Fruit fly (Drosophila melanogaster): ENCODE measurements around the gene path.

Gene path

dm6 chr3L:9452422-9452821 is 52.7 kb downstream of the path start:
- no peak for TF ChIP-seq Dll (optimal IDR thresholded peaks at IDR 0.05)
- no peak for TF ChIP-seq usp (GFP tag; optimal IDR thresholded peaks at IDR 0.05)
- no peak for TF ChIP-seq EcR (GFP tag; optimal IDR thresholded peaks at IDR 0.05)
- no peak for TF ChIP-seq psq (optimal IDR thresholded peaks at IDR 0.05)
- no peak for TF ChIP-seq pan (optimal IDR thresholded peaks at IDR 0.05)
- TF ChIP-seq CG8478 (optimal IDR thresholded peaks at IDR 0.05), result no peak

- TF ChIP-seq psq (optimal IDR thresholded peaks at IDR 0.05), result no peak
- no peak for TF ChIP-seq EcR (GFP tag; optimal IDR thresholded peaks at IDR 0.05)
- TF ChIP-seq usp (GFP tag; optimal IDR thresholded peaks at IDR 0.05), result no peak
- no peak for TF ChIP-seq CG8478 (optimal IDR thresholded peaks at IDR 0.05)
- no peak for TF ChIP-seq Dll (optimal IDR thresholded peaks at IDR 0.05)
- no peak for TF ChIP-seq pan (optimal IDR thresholded peaks at IDR 0.05)
Observed at dm6 chr3L:9451522-9452118, 53.5 kb downstream of the path start, which contains the start of the genes CG3448 and ghi. Gene CG3448, minus strand, starts transcription at chr3L:9451572. Gene ghi, plus strand, starts transcription at chr3L:9451876.

dm6 chr3L:9447239-9447777 is 57.8 kb downstream of the path start:
- TF ChIP-seq Dll (optimal IDR thresholded peaks at IDR 0.05) (no peak), EcR (GFP tag; optimal IDR thresholded peaks at IDR 0.05) (no peak), psq (optimal IDR thresholded peaks at IDR 0.05) (no peak), usp (GFP tag; optimal IDR thresholded peaks at IDR 0.05) (no peak), pan (optimal IDR thresholded peaks at IDR 0.05) (no peak), CG8478 (optimal IDR thresholded peaks at IDR 0.05) (no peak)

dm6 chr3L:9446731-9447238 is 58.3 kb downstream of the path start, which contains the start of gene CG3529:
Gene CG3529, plus strand, starts transcription at chr3L:9446864.
- TF ChIP-seq Dll (optimal IDR thresholded peaks at IDR 0.05) (no peak), pan (optimal IDR thresholded peaks at IDR 0.05) (no peak), EcR (GFP tag; optimal IDR thresholded peaks at IDR 0.05) (no peak), psq (optimal IDR thresholded peaks at IDR 0.05) (no peak), CG8478 (optimal IDR thresholded peaks at IDR 0.05) (no peak), usp (GFP tag; optimal IDR thresholded peaks at IDR 0.05) (no peak)
